Fruit fly (Drosophila melanogaster): ENCODE results near the gene CG18754.

Gene CG18754

dm6 chr3R:23729066-23729465, 45.2 kb downstream of the CG18754 start (continued):
- no peak for TF ChIP-seq CG9817 (tag; optimal IDR thresholded peaks at IDR 0.05)
- TF ChIP-seq Dad (GFP tag; optimal IDR thresholded peaks at IDR 0.05), result no peak
- TF ChIP-seq CG7786 (GFP tag; optimal IDR thresholded peaks at IDR 0.05), result peak; percentile 34
- TF ChIP-seq Gug (GFP tag; IDR thresholded peaks at IDR 0.05), result no peak
- TF ChIP-seq CG4360 (GFP tag; IDR thresholded peaks at IDR 0.05), result no peak
- TF ChIP-seq sob (GFP tag; IDR thresholded peaks at IDR 0.05), result peak; percentile 61; the same call in 1 of the 2 replicates
- peak; percentile 75 for TF ChIP-seq twi (tag; optimal IDR thresholded peaks at IDR 0.05)
- TF ChIP-seq CG17385 (GFP tag; optimal IDR thresholded peaks at IDR 0.05), result peak; percentile 45
- TF ChIP-seq CG42726 (GFP tag; IDR thresholded peaks at IDR 0.05; ENCODE audit: partially characterized antibody), result no peak
- no peak for TF ChIP-seq ato (GFP tag; IDR thresholded peaks at IDR 0.05; ENCODE audit: partially characterized antibody)
- no peak for TF ChIP-seq CG10462 (GFP tag; optimal IDR thresholded peaks at IDR 0.05)
- TF ChIP-seq sna (GFP tag; IDR thresholded peaks at IDR 0.05; ENCODE audit: partially characterized antibody), result no peak
- TF ChIP-seq MTF-1 (GFP tag; optimal IDR thresholded peaks at IDR 0.05; ENCODE audit: borderline replicate concordance), result peak; percentile 60
- no peak for TF ChIP-seq CkIIα-i1 (GFP tag; IDR thresholded peaks at IDR 0.05)
- peak; percentile 54 for TF ChIP-seq ATbp (GFP tag; optimal IDR thresholded peaks at IDR 0.05)
- TF ChIP-seq Scr (GFP tag; IDR thresholded peaks at IDR 0.05; ENCODE audit: partially characterized antibody), result no peak
- no peak for TF ChIP-seq Ptx1 (GFP tag; IDR thresholded peaks at IDR 0.05)
- TF ChIP-seq zfh1 (GFP tag; IDR thresholded peaks at IDR 0.05), result no peak
- TF ChIP-seq Hr39 (optimal IDR thresholded peaks at IDR 0.05), result no peak
- peak; percentile 82 for TF ChIP-seq Fer1 (GFP tag; optimal IDR thresholded peaks at IDR 0.05)
- TF ChIP-seq en (GFP tag; optimal IDR thresholded peaks at IDR 0.05), result no peak
- TF ChIP-seq CG9437 (GFP tag; optimal IDR thresholded peaks at IDR 0.05), result no peak
- no peak for TF ChIP-seq CG13624 (GFP tag; optimal IDR thresholded peaks at IDR 0.05)
- no peak for TF ChIP-seq trem (tag; optimal IDR thresholded peaks at IDR 0.05)
- no peak for TF ChIP-seq CG10147 (GFP tag; optimal IDR thresholded peaks at IDR 0.05)
- TF ChIP-seq CG5180 (GFP tag; optimal IDR thresholded peaks at IDR 0.05), result peak; percentile 3
- no peak for TF ChIP-seq NK7.1 (GFP tag; optimal IDR thresholded peaks at IDR 0.05)
- peak; percentile 92 for TF ChIP-seq CG3407 (GFP tag; optimal IDR thresholded peaks at IDR 0.05)
- TF ChIP-seq Hey (tag; optimal IDR thresholded peaks at IDR 0.05), result peak; percentile 57
- no peak for TF ChIP-seq CG7963 (GFP tag; IDR thresholded peaks at IDR 0.05; ENCODE audit: partially characterized antibody)
- TF ChIP-seq Nf-YA (GFP tag; IDR thresholded peaks at IDR 0.05), result no peak
- no peak for TF ChIP-seq otp (GFP tag; IDR thresholded peaks at IDR 0.05)
- no peak for TF ChIP-seq Adf1 (GFP tag; IDR thresholded peaks at IDR 0.05)
- TF ChIP-seq klu (GFP tag; IDR thresholded peaks at IDR 0.05), result no peak
- TF ChIP-seq Six4 (GFP tag; optimal IDR thresholded peaks at IDR 0.05), result no peak
- TF ChIP-seq Sox100B (GFP tag; optimal IDR thresholded peaks at IDR 0.05), result no peak
- peak; percentile 54 for TF ChIP-seq CG18619 (GFP tag; optimal IDR thresholded peaks at IDR 0.05)
- TF ChIP-seq bsh (GFP tag; optimal IDR thresholded peaks at IDR 0.05), result peak in 1 of 2 experiments; percentile 24
- no peak for TF ChIP-seq slp2 (GFP tag; optimal IDR thresholded peaks at IDR 0.05)
- TF ChIP-seq CG12942 (GFP tag; optimal IDR thresholded peaks at IDR 0.05), result no peak
- TF ChIP-seq p53 (GFP tag; optimal IDR thresholded peaks at IDR 0.05), result no peak
- peak; percentile 56 for TF ChIP-seq HLHmδ (GFP tag; optimal IDR thresholded peaks at IDR 0.05)
- TF ChIP-seq Atf3 (GFP tag; optimal IDR thresholded peaks at IDR 0.05), result no peak
- no peak for TF ChIP-seq CG14050 (GFP tag; IDR thresholded peaks at IDR 0.05)
- TF ChIP-seq ftz-f1 (GFP tag; optimal IDR thresholded peaks at IDR 0.05), result no peak
- peak; percentile 64 for TF ChIP-seq odd (GFP tag; optimal IDR thresholded peaks at IDR 0.05)
- TF ChIP-seq E2f1 (GFP tag; IDR thresholded peaks at IDR 0.05), result no peak
- no peak for TF ChIP-seq CG8290 (GFP tag; optimal IDR thresholded peaks at IDR 0.05)
- TF ChIP-seq CG8290 (tag; optimal IDR thresholded peaks at IDR 0.05), result peak in 1 of 2 experiments; percentile 78
- peak; percentile 19 for TF ChIP-seq fd64A (GFP tag; optimal IDR thresholded peaks at IDR 0.05)
- 0 out of 4 replicates have a peak, but pooled peaks have one; percentile 17 for TF ChIP-seq chinmo (GFP tag; IDR thresholded peaks at IDR 0.05; ENCODE audit: partially characterized antibody)
- TF ChIP-seq Med (GFP tag), result peak; percentile 87
